Worm (Caenorhabditis elegans): ENCODE measurements around the gene Y75B7AL.2.

ce11 chrV:1366082-1366481, 8.1 kb upstream of the Y75B7AL.2 start:
- no peak for TF ChIP-seq mls-2 (tag; optimal IDR thresholded peaks at IDR 0.05)
- no peak for TF ChIP-seq blmp-1 (tag; optimal IDR thresholded peaks at IDR 0.05)
- no peak for TF ChIP-seq snpc-4 (tag; optimal IDR thresholded peaks at IDR 0.05)
- TF ChIP-seq lin-32 (GFP tag; optimal IDR thresholded peaks at IDR 0.05): no peak
- TF ChIP-seq tbx-8 (GFP tag; optimal IDR thresholded peaks at IDR 0.05): no peak
- no peak for TF ChIP-seq mep-1 (tag; optimal IDR thresholded peaks at IDR 0.05)
- no peak for TF ChIP-seq elt-1 (tag; optimal IDR thresholded peaks at IDR 0.05; ENCODE audit: borderline replicate concordance, insufficient read depth)
- no peak for TF ChIP-seq ztf-11 (tag; optimal IDR thresholded peaks at IDR 0.05)
- no peak for TF ChIP-seq ceh-43 (GFP tag; optimal IDR thresholded peaks at IDR 0.05)
- TF ChIP-seq drap-1 (GFP tag; optimal IDR thresholded peaks at IDR 0.05): no peak
- no peak for TF ChIP-seq elt-3 (tag; optimal IDR thresholded peaks at IDR 0.05)
- no peak for TF ChIP-seq unc-62 (GFP tag; optimal IDR thresholded peaks at IDR 0.05)
- no peak for TF ChIP-seq bed-3 (GFP tag; optimal IDR thresholded peaks at IDR 0.05)
- TF ChIP-seq nhr-28 (tag; optimal IDR thresholded peaks at IDR 0.05): no peak

Data from whole organism, mixed stage, embryonic.